Fruit fly (Drosophila melanogaster) whole organism, embryonic: ENCODE measurements around the gene CG5565.

ENCODE experiments used
- Atf6 ChIP-seq: fragments of 200-800 bp; sonication (Bioruptor generic); IDR thresholded peaks from 2 replicates; pipeline ENCODE4 v1.3.6; 2022; ENCODE audit warnings: missing biosample characterization, missing genetic modification characterization
- Awh ChIP-seq: fragments of 200-800 bp; sonication (Bioruptor generic); IDR thresholded peaks from 2 replicates; pipeline ENCODE4, ENCODE4 v1.3.6; 2022; ENCODE audit warnings: missing biosample characterization, missing genetic modification characterization
- CG10209 ChIP-seq: fragments of 200-800 bp; sonication (Bioruptor generic); optimal IDR thresholded peaks from 3 replicates; lab custom pipeline; 2017; ENCODE audit warnings: missing biosample characterization, mild to moderate bottlenecking, missing genetic modification characterization, missing genetic modification reagents
- CG1024 ChIP-seq: fragments of 200-800 bp; sonication (Bioruptor generic); IDR thresholded peaks from 2 replicates; pipeline ENCODE4 v1.3.6; 2022; ENCODE audit warnings: missing biosample characterization, missing genetic modification characterization
- CG1233 ChIP-seq: fragments of 200-800 bp; sonication (Bioruptor generic); optimal IDR thresholded peaks from 4 replicates; lab custom pipeline; 2018; ENCODE audit warnings: missing biosample characterization, mild to moderate bottlenecking, missing genetic modification characterization
- CG13296 ChIP-seq: fragments of 200-800 bp; sonication (Bioruptor generic); optimal IDR thresholded peaks from 3 replicates; lab custom pipeline; 2018; ENCODE audit warnings: missing biosample characterization, mild to moderate bottlenecking, missing genetic modification characterization
- CG14050 ChIP-seq: fragments of 200-800 bp; sonication (Bioruptor generic); IDR thresholded peaks from 3 replicates; pipeline ENCODE4 v1.3.6; 2022; ENCODE audit warnings: missing biosample characterization, missing genetic modification characterization
- CG15269 ChIP-seq: fragments of 200-800 bp; sonication (Bioruptor generic); optimal IDR thresholded peaks from 2 replicates; lab custom pipeline; 2018; ENCODE audit warnings: missing biosample characterization, mild to moderate bottlenecking, missing genetic modification characterization, moderate library complexity
- CG16813 ChIP-seq: fragments of 200-800 bp; sonication (Bioruptor generic); IDR thresholded peaks from 3 replicates; pipeline ENCODE4 v1.3.6; 2022; ENCODE audit warnings: missing biosample characterization, missing genetic modification characterization; ENCODE audit not compliant: partially characterized antibody
- CG17359 ChIP-seq: fragments of 200-800 bp; sonication (Bioruptor generic); optimal IDR thresholded peaks from 3 replicates; lab custom pipeline; 2018; ENCODE audit warnings: missing biosample characterization, mild to moderate bottlenecking, missing genetic modification characterization, moderate library complexity
- CG17385 ChIP-seq: fragments of 200-800 bp; sonication (Bioruptor generic); optimal IDR thresholded peaks from 3 replicates; lab custom pipeline; 2018; ENCODE audit warnings: missing biosample characterization, mild to moderate bottlenecking, missing genetic modification characterization
- CG30020 ChIP-seq: fragments of 200-800 bp; optimal IDR thresholded peaks from 2 replicates; lab custom pipeline; 2019; ENCODE audit warnings: missing biosample characterization, mild to moderate bottlenecking, missing genetic modification characterization, moderate library complexity
- CG30431 ChIP-seq: fragments of 200-800 bp; sonication (Bioruptor generic); optimal IDR thresholded peaks from 2 replicates; lab custom pipeline; 2017; ENCODE audit warnings: missing biosample characterization, missing genetic modification characterization
- CG3065 ChIP-seq: fragments of 200-800 bp; sonication (Bioruptor generic); optimal IDR thresholded peaks from 2 replicates; lab custom pipeline; 2016; ENCODE audit warnings: missing biosample characterization, missing genetic modification characterization
- CG31224 ChIP-seq: fragments of 200-800 bp; sonication (Bioruptor generic); IDR thresholded peaks from 2 replicates; pipeline ENCODE4 v1.3.6; 2022; ENCODE audit warnings: missing biosample characterization, missing genetic modification characterization
- CG3995 ChIP-seq: fragments of 200-800 bp; sonication (Bioruptor generic); optimal IDR thresholded peaks from 3 replicates; lab custom pipeline; 2016; ENCODE audit warnings: missing biosample characterization, missing genetic modification characterization
- CG42726 ChIP-seq: fragments of 200-800 bp; sonication (Bioruptor generic); IDR thresholded peaks from 2 replicates; pipeline ENCODE4 v1.3.6; 2022; ENCODE audit warnings: missing biosample characterization, missing genetic modification characterization; ENCODE audit not compliant: partially characterized antibody
- CG6854 ChIP-seq: fragments of 200-800 bp; sonication (Bioruptor generic); optimal IDR thresholded peaks from 3 replicates; lab custom pipeline; 2017; ENCODE audit warnings: missing biosample characterization, mild to moderate bottlenecking, missing genetic modification characterization
- CG8944 ChIP-seq: fragments of 200-800 bp; sonication (Bioruptor generic); optimal IDR thresholded peaks from 3 replicates; lab custom pipeline; 2016; ENCODE audit warnings: missing biosample characterization, missing genetic modification characterization
- CG9215 ChIP-seq: fragments of 200-800 bp; sonication (Bioruptor generic); IDR thresholded peaks from 2 replicates; pipeline ENCODE4 v1.3.6; 2022; ENCODE audit warnings: missing biosample characterization, missing genetic modification characterization
- CrebB ChIP-seq: fragments of 200-800 bp; sonication (Bioruptor generic); optimal IDR thresholded peaks from 3 replicates; lab custom pipeline; 2018; ENCODE audit warnings: missing biosample characterization, mild to moderate bottlenecking, missing genetic modification characterization
- D19B ChIP-seq: fragments of 200-800 bp; sonication (Bioruptor generic); optimal IDR thresholded peaks from 2 replicates; lab custom pipeline; 2017; ENCODE audit warnings: missing biosample characterization, mild to moderate bottlenecking, missing genetic modification characterization
- Elba2 ChIP-seq: fragments of 200-800 bp; sonication (Bioruptor generic); optimal IDR thresholded peaks from 3 replicates; lab custom pipeline; 2016; ENCODE audit warnings: missing biosample characterization, missing genetic modification characterization
- Gsc ChIP-seq: fragments of 200-800 bp; sonication (Bioruptor generic); IDR thresholded peaks from 2 replicates; pipeline ENCODE4 v1.3.6; 2022; ENCODE audit warnings: missing biosample characterization, missing genetic modification characterization
- H15 ChIP-seq: fragments of 200-800 bp; sonication (Bioruptor generic); IDR thresholded peaks from 3 replicates; pipeline ENCODE4 v1.3.6; 2022; ENCODE audit warnings: missing biosample characterization, missing genetic modification characterization
- Hr3 ChIP-seq: fragments of 200-800 bp; sonication (Bioruptor generic); optimal IDR thresholded peaks from 3 replicates; lab custom pipeline; 2016; ENCODE audit warnings: missing biosample characterization, missing genetic modification characterization
- Hr51 ChIP-seq, 2 experiments: fragments of 200-800 bp; sonication (Bioruptor generic); optimal IDR thresholded peaks; 2 replicates in 1 of 2; 3 replicates in 1 of 2; lab custom pipeline; 2016 to 2018; ENCODE audit warnings: missing biosample characterization in 2 of 2, missing genetic modification characterization in 2 of 2, mild to moderate bottlenecking in 1 of 2, moderate library complexity in 1 of 2
- Jarid2 ChIP-seq: fragments of 200-800 bp; sonication (Bioruptor generic); optimal IDR thresholded peaks from 3 replicates; lab custom pipeline; 2017; ENCODE audit warnings: mild to moderate bottlenecking, missing biosample characterization, missing genetic modification reagents, missing genetic modification characterization
- Lhr ChIP-seq: fragments of 200-800 bp; sonication (Bioruptor generic); optimal IDR thresholded peaks from 3 replicates; lab custom pipeline; 2017; ENCODE audit warnings: mild to moderate bottlenecking, missing biosample characterization, missing genetic modification reagents, missing genetic modification characterization
- Myb ChIP-seq: fragments of 200-800 bp; sonication (Bioruptor generic); optimal IDR thresholded peaks from 2 replicates; lab custom pipeline; 2016; ENCODE audit warnings: missing biosample characterization, missing genetic modification characterization
- Neu2 ChIP-seq: fragments of 200-800 bp; sonication (Bioruptor generic); optimal IDR thresholded peaks from 3 replicates; lab custom pipeline; 2016; ENCODE audit warnings: missing biosample characterization, missing genetic modification characterization, borderline replicate concordance
- Nf-YC ChIP-seq: fragments of 200-800 bp; optimal IDR thresholded peaks from 3 replicates; lab custom pipeline; 2019; ENCODE audit warnings: missing biosample characterization, mild to moderate bottlenecking, missing genetic modification characterization, moderate library complexity
- Poxn ChIP-seq: fragments of 200-800 bp; sonication (Bioruptor generic); IDR thresholded peaks from 2 replicates; pipeline ENCODE4 v1.3.6; 2022; ENCODE audit warnings: missing biosample characterization, missing genetic modification characterization
- Rx ChIP-seq: fragments of 200-800 bp; sonication (Bioruptor generic); IDR thresholded peaks from 2 replicates; pipeline ENCODE4 v1.3.6; 2022; ENCODE audit warnings: missing biosample characterization, missing genetic modification characterization
- Taf1 ChIP-seq: fragments of 200-800 bp; sonication (Bioruptor generic); IDR thresholded peaks from 2 replicates; pipeline ENCODE4 v1.3.6; 2022; ENCODE audit warnings: missing biosample characterization, missing genetic modification characterization
- crol ChIP-seq: fragments of 200-800 bp; sonication (Bioruptor generic); IDR thresholded peaks from 2 replicates; pipeline ENCODE4 v1.3.6; 2022; ENCODE audit warnings: missing biosample characterization, missing genetic modification characterization
- crp ChIP-seq, 2 experiments: fragments of 200-800 bp; sonication (Bioruptor generic); optimal IDR thresholded peaks; 2 replicates in 1 of 2; 3 replicates in 1 of 2; lab custom pipeline; 2017; ENCODE audit warnings: missing biosample characterization in 2 of 2, missing genetic modification characterization in 2 of 2, mild to moderate bottlenecking in 1 of 2, moderate library complexity in 1 of 2
- her ChIP-seq: fragments of 200-800 bp; sonication (Bioruptor generic); optimal IDR thresholded peaks from 2 replicates; lab custom pipeline; 2016; ENCODE audit warnings: missing biosample characterization, missing genetic modification characterization
- lola ChIP-seq, 3 experiments: fragments of >200 bp in 2 of 3; fragments of 200-800 bp in 1 of 3; sonication (Bioruptor generic) in 1 of 3; optimal IDR thresholded peaks; 2 replicates each; lab custom pipeline; 2017 to 2019; ENCODE audit warnings: missing biosample characterization in 3 of 3, missing genetic modification characterization in 3 of 3, mild to moderate bottlenecking in 1 of 3, moderate library complexity in 1 of 3
- pan ChIP-seq, 4 experiments: fragments of >200 bp in 3 of 4; fragments of 200-800 bp in 1 of 4; sonication (Bioruptor generic) in 1 of 4; optimal IDR thresholded peaks in 3 of 4; IDR thresholded peaks in 1 of 4; 2 replicates each; pipeline versions ENCODE4 v1.3.6 to Lab custom; 2017 to 2022; ENCODE audit warnings: missing biosample characterization in 2 of 4, missing genetic modification characterization in 2 of 4, mixed read lengths in 1 of 4
- psq ChIP-seq: fragments of 200-800 bp; sonication (Bioruptor generic); optimal IDR thresholded peaks from 2 replicates; lab custom pipeline; 2017; ENCODE audit warnings: missing biosample characterization, missing genetic modification characterization
- sc ChIP-seq, 3 experiments: fragments of >200 bp in 2 of 3; fragments of 200-800 bp in 1 of 3; sonication (Bioruptor generic) in 1 of 3; optimal IDR thresholded peaks; 2 replicates in 2 of 3; 3 replicates in 1 of 3; lab custom pipeline; 2017; ENCODE audit warnings: mild to moderate bottlenecking in 1 of 3, missing biosample characterization in 1 of 3, missing genetic modification characterization in 1 of 3, missing genetic modification reagents in 1 of 3
- sens-2 ChIP-seq: fragments of 200-800 bp; sonication (Bioruptor generic); IDR thresholded peaks from 2 replicates; pipeline ENCODE4 v1.3.6; 2022; ENCODE audit warnings: missing biosample characterization, missing genetic modification characterization
- sisA ChIP-seq: fragments of 200-800 bp; sonication (Bioruptor generic); IDR thresholded peaks from 2 replicates; pipeline ENCODE4 v1.3.6; 2022; ENCODE audit warnings: missing biosample characterization, missing genetic modification characterization
- slbo ChIP-seq: fragments of 200-800 bp; sonication (Bioruptor generic); IDR thresholded peaks from 2 replicates; pipeline ENCODE4 v1.3.6; 2022; ENCODE audit warnings: missing biosample characterization, missing genetic modification characterization
- sqz ChIP-seq: fragments of 200-800 bp; sonication (Bioruptor generic); optimal IDR thresholded peaks from 3 replicates; lab custom pipeline; 2018; ENCODE audit warnings: missing biosample characterization, mild to moderate bottlenecking, missing genetic modification characterization
- unc-4 ChIP-seq: fragments of 200-800 bp; sonication (Bioruptor generic); IDR thresholded peaks from 2 replicates; pipeline ENCODE4 v1.3.6; 2022; ENCODE audit warnings: missing biosample characterization, missing genetic modification characterization; ENCODE audit not compliant: partially characterized antibody
- wor ChIP-seq: fragments of 200-800 bp; sonication (Bioruptor generic); IDR thresholded peaks from 2 replicates; pipeline ENCODE4 v1.3.6; 2022; ENCODE audit warnings: missing biosample characterization, missing genetic modification characterization

CG5565 gene

DNA sequence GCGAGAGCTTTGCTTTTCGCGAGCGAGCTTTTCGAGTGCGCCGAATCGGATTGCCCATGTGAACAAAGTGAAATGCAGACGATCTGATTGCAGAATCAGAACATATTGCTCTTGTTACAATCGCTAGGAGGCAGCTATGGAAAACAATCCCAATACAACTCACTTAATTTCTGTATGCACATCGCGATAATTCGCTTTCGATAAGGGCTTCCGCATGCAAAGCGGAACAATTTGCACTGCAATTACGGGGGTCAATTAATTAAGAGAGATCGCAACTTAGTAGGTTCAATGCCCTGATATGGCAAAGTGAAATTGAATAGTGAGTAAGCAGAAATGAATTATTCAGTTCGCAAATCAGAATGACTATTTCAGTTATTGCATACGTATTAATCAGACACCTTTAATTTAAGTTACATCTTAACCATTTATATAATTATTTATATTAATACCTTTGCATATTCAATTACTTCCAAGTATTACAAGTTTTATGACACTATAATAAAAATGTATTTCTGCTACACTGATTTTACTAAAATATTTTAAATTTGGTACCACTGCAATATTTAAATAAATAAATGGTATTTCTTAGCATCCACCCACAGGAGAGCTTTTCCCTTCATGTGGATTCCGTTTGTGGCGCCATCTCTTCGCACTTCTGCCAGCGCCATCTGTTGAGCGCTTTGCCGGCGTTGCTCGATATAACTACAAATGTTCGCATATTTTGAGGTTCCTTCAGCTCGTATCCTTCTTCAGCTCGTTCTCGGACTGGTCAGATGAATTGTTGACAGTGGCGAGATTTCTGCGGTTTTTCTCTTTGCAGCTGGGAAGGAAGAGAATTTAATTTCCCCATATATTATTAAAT lies 6.3 kb upstream of the CG5565 start, which contains the start of gene NLaz (continued):
- TF ChIP-seq crol (GFP tag; lab: Robert Waterston, UW) (no peak), CG9215 (GFP tag; lab: Robert Waterston, UW) (no peak), Taf1 (GFP tag; lab: Robert Waterston, UW) (no peak), Hr3 (peak; percentile 27), CG8944 (GFP tag; lab: Kevin White, UChicago) (no peak), her (GFP tag; lab: Kevin White, UChicago) (no peak), CG13296 (GFP tag; lab: Kevin White, UChicago) (no peak), wor (GFP tag; lab: Robert Waterston, UW) (no peak), crp (GFP tag; optimal IDR thresholded peaks at IDR 0.05; lab: Kevin White, UChicago) (no peak), CrebB (tag; lab: Kevin White, UChicago) (no peak), Awh (GFP tag; lab: Robert Waterston, UW) (no peak), CG30431 (GFP tag; lab: Kevin White, UChicago) (peak; percentile 34), sens-2 (GFP tag; lab: Robert Waterston, UW) (no peak), Elba2 (no peak), CG16813 (GFP tag; lab: Robert Waterston, UW) (no peak), Atf6 (GFP tag; lab: Robert Waterston, UW) (no peak), pan (optimal IDR thresholded peaks at IDR 0.05; lab: Kevin White, UChicago) (no peak), pan (GFP tag; optimal IDR thresholded peaks at IDR 0.05 in 1 of 2, IDR thresholded peaks at IDR 0.05 in 1 of 2) (peak in 1 of 2 experiments; percentile 43), CG1024 (GFP tag; lab: Robert Waterston, UW) (no peak), CG3995 (GFP tag; lab: Kevin White, UChicago) (no peak), Nf-YC (no peak), D19B (no peak), CG17359 (tag; lab: Kevin White, UChicago) (peak; percentile 1), Rx (GFP tag; lab: Robert Waterston, UW) (no peak), sc (optimal IDR thresholded peaks at IDR 0.05; lab: Kevin White, UChicago) (no peak), sc (GFP tag; optimal IDR thresholded peaks at IDR 0.05; lab: Kevin White, UChicago) (no peak), CG14050 (GFP tag; lab: Robert Waterston, UW) (no peak), sisA (GFP tag; lab: Robert Waterston, UW) (peak; percentile 35; the same call in 1 of the 2 replicates), Gsc (GFP tag; lab: Robert Waterston, UW) (no peak), CG1233 (no peak), H15 (GFP tag; lab: Robert Waterston, UW) (no peak), Poxn (no peak), Lhr (GFP tag; lab: Kevin White, UChicago) (peak; percentile 31), sqz (GFP tag; lab: Kevin White, UChicago) (no peak), Hr51 (GFP tag; optimal IDR thresholded peaks at IDR 0.05; lab: Kevin White, UChicago) (peak in 1 of 2 experiments; percentile 34), Neu2 (GFP tag; lab: Kevin White, UChicago) (no peak), Myb (no peak), psq (GFP tag; lab: Kevin White, UChicago) (no peak), unc-4 (GFP tag; lab: Robert Waterston, UW) (no peak), CG42726 (GFP tag; lab: Robert Waterston, UW) (peak; percentile 74), CG10209 (GFP tag; lab: Kevin White, UChicago) (no peak), CG3065 (GFP tag; lab: Kevin White, UChicago) (no peak), CG6854 (GFP tag; lab: Kevin White, UChicago) (no peak), CG31224 (GFP tag; lab: Robert Waterston, UW) (no peak), CG15269 (tag; lab: Kevin White, UChicago) (no peak), Jarid2 (GFP tag; lab: Kevin White, UChicago) (no peak), slbo (peak; percentile 55), CG17385 (GFP tag; lab: Kevin White, UChicago) (no peak), CG30020 (no peak), lola (GFP tag; optimal IDR thresholded peaks at IDR 0.05; lab: Kevin White, UChicago) (no peak)
